Worm (Caenorhabditis elegans) whole organism, L1 larva: ENCODE measurements around the gene C50D2.7.

Experiments
- C16A3.4 ChIP-seq: fragments of 150-350 bp; optimal IDR thresholded peaks from 2 replicates; lab custom pipeline; 2014; ENCODE audit warnings: missing biosample characterization, missing genetic modification characterization
- F16B12.6 ChIP-seq: fragments of 150-350 bp; optimal IDR thresholded peaks from 2 replicates; lab custom pipeline; 2014; ENCODE audit warnings: missing biosample characterization, missing genetic modification characterization
- ama-1 ChIP-seq: fragments of 150-350 bp; optimal IDR thresholded peaks from 2 replicates; lab custom pipeline; 2014
- ceh-63 ChIP-seq: fragments of 200-800 bp; sonication (Bioruptor generic); optimal IDR thresholded peaks from 2 replicates; lab custom pipeline; 2018; ENCODE audit warnings: mild to moderate bottlenecking, missing genetic modification characterization, missing compliant biosample characterization
- ceh-82 ChIP-seq, 3 experiments: fragments of 150-350 bp in 1 of 3; sonication (generic microtip) in 2 of 3; optimal IDR thresholded peaks; 2 replicates each; lab custom pipeline; 2014 to 2017; ENCODE audit warnings: missing biosample characterization in 3 of 3, missing genetic modification characterization in 3 of 3
- ceh-88 ChIP-seq: fragments of 200-800 bp; sonication (Bioruptor generic); IDR thresholded peaks from 2 replicates; pipeline ENCODE4 v1.3.6; 2022; ENCODE audit warnings: missing genetic modification characterization, missing compliant biosample characterization
- efl-1 ChIP-seq, 4 experiments: fragments of 150-350 bp; optimal IDR thresholded peaks in 3 of 4; peaks in 1 of 4; 1 replicate in 1 of 4; 2 replicates in 3 of 4; lab custom pipeline; 2014; ENCODE audit warnings: missing biosample characterization in 2 of 4, missing genetic modification characterization in 2 of 4, missing genetic modification reagents in 2 of 4
- egl-27 ChIP-seq, 2 experiments: fragments of 150-350 bp in 1 of 2; sonication (generic microtip); optimal IDR thresholded peaks; 3 replicates each; lab custom pipeline; 2017 to 2018; ENCODE audit warnings: missing biosample characterization in 2 of 2, missing genetic modification characterization in 2 of 2, missing genetic modification reagents in 2 of 2
- elt-2 ChIP-seq: sonication (generic microtip); optimal IDR thresholded peaks from 2 replicates; lab custom pipeline; 2016; ENCODE audit warnings: missing genetic modification characterization, mild to moderate bottlenecking, inconsistent platforms, missing compliant biosample characterization, missing genetic modification reagents
- fkh-4 ChIP-seq: sonication (generic microtip); optimal IDR thresholded peaks from 2 replicates; lab custom pipeline; 2016; ENCODE audit warnings: missing compliant biosample characterization, missing genetic modification characterization, borderline replicate concordance
- grh-1 ChIP-seq: fragments of 200-800 bp; sonication (Bioruptor generic); IDR thresholded peaks from 2 replicates; pipeline ENCODE4 v1.3.6; 2022; ENCODE audit warnings: missing genetic modification reagents, missing genetic modification characterization, missing compliant biosample characterization
- hlh-4 ChIP-seq: sonication (generic microtip); optimal IDR thresholded peaks from 2 replicates; lab custom pipeline; 2016; ENCODE audit warnings: mild to moderate bottlenecking, missing genetic modification characterization, missing compliant biosample characterization
- hpl-2 ChIP-seq: fragments of 150-350 bp; optimal IDR thresholded peaks from 2 replicates; lab custom pipeline; 2014; ENCODE audit warnings: missing biosample characterization, missing genetic modification reagents, missing genetic modification characterization
- irx-1 ChIP-seq: sonication (generic microtip); optimal IDR thresholded peaks from 2 replicates; lab custom pipeline; 2016; ENCODE audit warnings: missing genetic modification characterization, missing compliant biosample characterization
- isw-1 ChIP-seq: fragments of 200-800 bp; sonication (Bioruptor generic); IDR thresholded peaks from 2 replicates; pipeline ENCODE4 v1.3.6; 2022; ENCODE audit warnings: missing genetic modification characterization, missing compliant biosample characterization
- jun-1 ChIP-seq: fragments of 150-350 bp; optimal IDR thresholded peaks from 2 replicates; lab custom pipeline; 2014; ENCODE audit warnings: missing biosample characterization, missing genetic modification reagents, missing genetic modification characterization
- lin-14 ChIP-seq: fragments of 200-800 bp; sonication (Bioruptor generic); optimal IDR thresholded peaks from 2 replicates; lab custom pipeline; 2018; ENCODE audit warnings: mild to moderate bottlenecking, missing genetic modification characterization, moderate library complexity, missing compliant biosample characterization
- lin-35 ChIP-seq, 2 experiments: fragments of 150-350 bp; optimal IDR thresholded peaks; 2 replicates each; lab custom pipeline; 2014; ENCODE audit warnings: missing biosample characterization in 2 of 2, missing genetic modification characterization in 2 of 2, missing genetic modification reagents in 2 of 2
- lsy-2 ChIP-seq, 2 experiments: fragments of 150-350 bp; optimal IDR thresholded peaks; 2 replicates each; lab custom pipeline; 2014; ENCODE audit warnings: missing biosample characterization in 2 of 2, missing genetic modification characterization in 2 of 2
- mef-2 ChIP-seq: fragments of 150-350 bp; optimal IDR thresholded peaks from 2 replicates; lab custom pipeline; 2014; ENCODE audit warnings: missing biosample characterization, missing genetic modification characterization
- nhr-237 ChIP-seq: fragments of 150-350 bp; optimal IDR thresholded peaks from 2 replicates; lab custom pipeline; 2014; ENCODE audit warnings: missing biosample characterization, missing genetic modification characterization
- nhr-28 ChIP-seq: fragments of 150-350 bp; optimal IDR thresholded peaks from 2 replicates; lab custom pipeline; 2014; ENCODE audit warnings: missing biosample characterization, missing genetic modification characterization
- nhr-47 ChIP-seq: sonication (generic microtip); optimal IDR thresholded peaks from 2 replicates; lab custom pipeline; 2016; ENCODE audit warnings: mild to moderate bottlenecking, missing genetic modification characterization, moderate library complexity, missing compliant biosample characterization
- nhr-71 ChIP-seq: sonication (generic microtip); optimal IDR thresholded peaks from 2 replicates; lab custom pipeline; 2016; ENCODE audit warnings: mild to moderate bottlenecking, missing genetic modification characterization, moderate library complexity, missing compliant biosample characterization
- nhr-76 ChIP-seq: sonication (generic microtip); optimal IDR thresholded peaks from 2 replicates; lab custom pipeline; 2017; ENCODE audit warnings: missing biosample characterization, missing genetic modification characterization
- nhr-85 ChIP-seq: sonication (generic microtip); peaks from one replicate; lab custom pipeline; 2016; ENCODE audit warnings: missing genetic modification characterization, inconsistent platforms, missing compliant biosample characterization
- nhr-90 ChIP-seq: sonication (generic microtip); optimal IDR thresholded peaks from 2 replicates; lab custom pipeline; 2016; ENCODE audit warnings: mild to moderate bottlenecking, missing genetic modification characterization, missing compliant biosample characterization; ENCODE audit not compliant: poor library complexity
- pax-3 ChIP-seq: fragments of 200-800 bp; sonication (Bioruptor generic); optimal IDR thresholded peaks from 2 replicates; lab custom pipeline; 2018; ENCODE audit warnings: mild to moderate bottlenecking, missing genetic modification characterization, moderate library complexity, missing compliant biosample characterization
- pqm-1 ChIP-seq: sonication (generic microtip); optimal IDR thresholded peaks from 3 replicates; lab custom pipeline; 2017; ENCODE audit warnings: missing biosample characterization, missing genetic modification characterization
- snpc-4 ChIP-seq: fragments of 150-350 bp; optimal IDR thresholded peaks from 2 replicates; lab custom pipeline; 2014; ENCODE audit warnings: missing biosample characterization, missing genetic modification characterization
- tlp-1 ChIP-seq: fragments of 150-350 bp; optimal IDR thresholded peaks from 2 replicates; lab custom pipeline; 2014; ENCODE audit warnings: missing biosample characterization, missing genetic modification characterization
- unc-130 ChIP-seq: fragments of 150-350 bp; optimal IDR thresholded peaks from 2 replicates; lab custom pipeline; 2017; ENCODE audit warnings: missing biosample characterization, missing genetic modification characterization, inconsistent platforms
- unc-30 ChIP-seq: sonication (generic microtip); optimal IDR thresholded peaks from 2 replicates; lab custom pipeline; 2017; ENCODE audit warnings: missing biosample characterization, missing genetic modification characterization
- zip-4 ChIP-seq: fragments of 200-800 bp; sonication (Bioruptor generic); optimal IDR thresholded peaks from 2 replicates; lab custom pipeline; 2018; ENCODE audit warnings: mild to moderate bottlenecking, missing genetic modification characterization, moderate library complexity, missing compliant biosample characterization
- ztf-11 ChIP-seq, 2 experiments: sonication (generic microtip); optimal IDR thresholded peaks; 2 replicates each; lab custom pipeline; 2016 to 2017; ENCODE audit warnings: missing genetic modification characterization in 2 of 2, missing biosample characterization in 1 of 2, missing compliant biosample characterization in 1 of 2
- ztf-4 ChIP-seq: fragments of 150-350 bp; optimal IDR thresholded peaks from 2 replicates; lab custom pipeline; 2014; ENCODE audit warnings: missing biosample characterization, missing genetic modification characterization

C50D2.7 gene

DNA sequence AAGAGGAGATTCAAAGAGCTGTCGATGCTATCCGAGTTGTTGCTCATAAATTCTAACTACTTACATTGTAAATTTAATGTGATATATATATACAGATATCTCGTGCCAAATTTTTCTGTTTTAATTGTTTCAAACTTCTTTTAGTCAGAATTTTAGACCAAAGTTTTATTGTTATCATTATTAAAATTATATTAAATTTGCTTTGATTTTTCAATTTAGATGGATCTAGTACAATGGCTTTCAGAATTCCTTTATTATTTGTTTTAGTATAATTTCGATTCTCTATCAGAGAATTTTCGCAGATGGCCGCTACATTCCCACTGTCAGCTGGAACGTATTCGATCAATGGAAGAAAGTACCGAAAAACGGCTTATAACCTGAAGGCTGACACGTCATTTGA lies 37.7 kb downstream of the C50D2.7 start, which contains the start of gene ascc-1 (continued):
- TF ChIP-seq irx-1 (tag; lab: Kevin White, UChicago), result no peak
- TF ChIP-seq mef-2, result no peak
- TF ChIP-seq, all 84 proteins: peak for 0

DNA sequence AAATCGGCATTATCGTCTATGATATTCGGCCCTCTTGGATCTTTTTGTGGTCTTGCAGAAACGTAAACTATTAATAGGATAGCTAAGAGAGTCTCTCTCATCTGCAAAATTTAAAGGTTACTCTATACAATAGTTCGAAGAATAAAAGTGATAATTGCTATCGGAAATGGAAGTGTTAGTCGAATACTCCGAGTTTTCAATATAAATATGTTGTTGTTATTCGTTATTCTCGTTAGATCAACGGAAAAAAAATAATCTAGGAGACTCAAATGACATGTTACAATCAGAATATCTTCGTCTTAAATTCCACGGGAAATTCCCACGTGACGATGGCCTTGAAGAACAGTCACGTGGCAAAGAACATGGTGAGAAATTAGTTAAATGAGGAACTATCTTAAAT lies 39.9 kb downstream of the C50D2.7 start, which contains the start of gene tre-5:
Gene tre-5 (minus strand): TSS at position 101 of the 400 bp plus-strand sequence.
- TF ChIP-seq nhr-71 (tag; lab: Kevin White, UChicago), result no peak
- peak in 1 of 2 experiments; percentile 16 for TF ChIP-seq lin-35 (GFP tag; optimal IDR thresholded peaks at IDR 0.05; lab: Kevin White, UChicago)
- no peak for TF ChIP-seq ceh-63 (GFP tag; lab: Kevin White, UChicago)
- no peak for TF ChIP-seq efl-1 (optimal IDR thresholded peaks at IDR 0.05; lab: Kevin White, UChicago)
- TF ChIP-seq efl-1 (GFP tag; optimal IDR thresholded peaks at IDR 0.05 in 1 of 2; lab: Kevin White, UChicago), result peak in 1 of 2 experiments; percentile 76
- no peak for TF ChIP-seq F16B12.6 (tag; lab: Kevin White, UChicago)
- TF ChIP-seq pqm-1 (tag; lab: Kevin White, UChicago), result no peak
- TF ChIP-seq ztf-4 (tag; lab: Kevin White, UChicago), result no peak
- TF ChIP-seq, all 84 proteins: peak for 2

ce11 chrII:51352-51751 lies 43.7 kb downstream of the C50D2.7 start, which contains the start of gene sptl-1:
Gene sptl-1, plus strand, starts transcription at chrII:51652.
- no peak for TF ChIP-seq nhr-28 (tag; lab: Kevin White, UChicago)
- TF ChIP-seq nhr-237 (tag; lab: Kevin White, UChicago), result no peak
- no peak for TF ChIP-seq efl-1 (optimal IDR thresholded peaks at IDR 0.05; lab: Kevin White, UChicago)
- peak in 1 of 2 experiments; percentile 35 for TF ChIP-seq efl-1 (GFP tag; optimal IDR thresholded peaks at IDR 0.05 in 1 of 2; lab: Kevin White, UChicago)
- no peak for TF ChIP-seq unc-130 (tag; lab: Kevin White, UChicago)

DNA sequence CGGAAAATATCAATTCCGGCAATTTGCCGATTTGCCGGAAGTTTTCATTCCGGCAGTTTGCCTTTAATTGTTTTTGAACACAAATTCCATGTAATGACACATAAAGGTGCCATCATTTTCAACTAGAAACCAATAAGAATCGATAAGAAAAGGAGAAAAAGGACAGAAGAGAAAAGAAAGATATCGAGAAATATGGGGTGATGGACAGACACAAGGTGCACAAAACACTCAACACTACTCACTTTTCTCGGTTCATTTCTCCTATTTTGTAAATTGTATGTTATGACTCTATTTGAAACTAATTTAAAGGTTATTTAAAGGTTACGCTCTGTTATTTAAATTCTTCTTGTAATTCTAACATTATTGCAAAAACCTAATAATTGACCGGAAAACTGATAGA lies 44.2 kb downstream of the C50D2.7 start:
- TF ChIP-seq elt-2 (no peak), lin-35 (GFP tag; optimal IDR thresholded peaks at IDR 0.05; lab: Kevin White, UChicago) (peak in 1 of 2 experiments; percentile 22), ztf-11 (tag; optimal IDR thresholded peaks at IDR 0.05; lab: Kevin White, UChicago) (no peak)

- TF ChIP-seq C16A3.4 (no peak), jun-1 (tag; lab: Kevin White, UChicago) (no peak), lsy-2 (tag; optimal IDR thresholded peaks at IDR 0.05; lab: Kevin White, UChicago) (no peak), nhr-47 (tag; lab: Kevin White, UChicago) (no peak), nhr-237 (tag; lab: Kevin White, UChicago) (no peak), egl-27 (tag; optimal IDR thresholded peaks at IDR 0.05; lab: Kevin White, UChicago) (no peak), unc-30 (tag; lab: Kevin White, UChicago) (no peak), nhr-76 (tag; lab: Kevin White, UChicago) (no peak), tlp-1 (tag; lab: Kevin White, UChicago) (no peak)
Observed at ce11 chrII:47280-47679, 47.8 kb downstream of the C50D2.7 start, which contains the start of gene C23H3.5. Gene C23H3.5, plus strand, starts transcription at chrII:47580.

DNA sequence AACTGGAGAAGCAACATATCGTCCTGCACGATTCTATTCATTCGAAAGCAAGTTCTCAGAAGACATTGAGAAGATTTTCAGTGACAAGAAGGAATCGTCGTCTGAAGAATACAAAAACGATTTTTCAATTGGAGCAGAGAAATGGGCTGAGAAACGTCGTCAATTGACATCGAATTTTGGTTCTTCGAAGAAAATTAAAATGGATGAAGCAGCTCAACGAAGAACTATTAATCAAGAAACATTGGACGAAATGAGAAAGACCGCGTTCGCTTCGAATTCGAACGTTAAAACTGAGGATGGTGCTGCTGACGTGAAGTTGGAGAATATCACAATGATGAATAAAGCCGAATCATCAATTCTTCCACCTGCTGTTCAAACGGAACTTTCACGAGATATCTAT lies 49.0 kb downstream of the C50D2.7 start, which contains the start of gene rpt-4:
Gene rpt-4 (minus strand): TSS at position 101 of the 400 bp plus-strand sequence.
- TF ChIP-seq ztf-4 (tag; lab: Kevin White, UChicago), result no peak
- TF ChIP-seq snpc-4 (tag; lab: Kevin White, UChicago), result no peak
- peak; percentile 59 for TF ChIP-seq nhr-85

ce11 chrII:44740-45139 lies 50.3 kb downstream of the C50D2.7 start, which contains the start of gene rpoa-49:
Gene rpoa-49, plus strand, starts transcription at chrII:45040.
- TF ChIP-seq pqm-1 (tag; lab: Kevin White, UChicago) (no peak), efl-1 (optimal IDR thresholded peaks at IDR 0.05; lab: Kevin White, UChicago) (no peak), efl-1 (GFP tag; optimal IDR thresholded peaks at IDR 0.05 in 1 of 2; lab: Kevin White, UChicago) (no peak), hpl-2 (GFP tag; lab: Kevin White, UChicago) (no peak), lin-14 (no peak), zip-4 (no peak), isw-1 (no peak), ztf-11 (tag; optimal IDR thresholded peaks at IDR 0.05; lab: Kevin White, UChicago) (no peak), fkh-4 (no peak), pax-3 (no peak), nhr-90 (tag; lab: Kevin White, UChicago) (no peak), ama-1 (lab: Kevin White, UChicago) (no peak), grh-1 (no peak), C16A3.4 (no peak), nhr-237 (tag; lab: Kevin White, UChicago) (no peak), lin-35 (GFP tag; optimal IDR thresholded peaks at IDR 0.05; lab: Kevin White, UChicago) (no peak), nhr-28 (tag; lab: Kevin White, UChicago) (no peak), mef-2 (no peak), ceh-88 (no peak), ceh-82 (tag; optimal IDR thresholded peaks at IDR 0.05; lab: Kevin White, UChicago) (no peak), hlh-4 (tag; lab: Kevin White, UChicago) (no peak)
- TF ChIP-seq, all 84 proteins: peak for 0
